Fruit fly (Drosophila melanogaster) whole organism, embryonic: ENCODE results near the gene CG43998.

ENCODE experiments used
- Blimp-1 ChIP-seq: fragments of 200-800 bp; sonication (Bioruptor generic); optimal IDR thresholded peaks from 3 replicates; lab custom pipeline; 2018; ENCODE audit warnings: missing biosample characterization, missing genetic modification characterization, mild to moderate bottlenecking, moderate library complexity, missing genetic modification reagents
- CG10654 ChIP-seq: fragments of 200-800 bp; sonication (Bioruptor generic); optimal IDR thresholded peaks from 2 replicates; lab custom pipeline; 2016; ENCODE audit warnings: missing biosample characterization, missing genetic modification characterization
- CG10979 ChIP-seq: fragments of 200-800 bp; sonication (Bioruptor generic); optimal IDR thresholded peaks from 2 replicates; lab custom pipeline; 2018; ENCODE audit warnings: missing biosample characterization, mild to moderate bottlenecking, missing genetic modification characterization, moderate library complexity
- CG11695 ChIP-seq: fragments of 200-800 bp; sonication (Bioruptor generic); IDR thresholded peaks from 3 replicates; pipeline ENCODE4 v1.3.6; 2022; ENCODE audit warnings: missing biosample characterization, missing genetic modification characterization
- CG12071 ChIP-seq: fragments of 200-800 bp; sonication (Bioruptor generic); optimal IDR thresholded peaks from 3 replicates; lab custom pipeline; 2018; ENCODE audit warnings: missing biosample characterization, mild to moderate bottlenecking, missing genetic modification characterization
- CG15269 ChIP-seq: fragments of 200-800 bp; sonication (Bioruptor generic); optimal IDR thresholded peaks from 2 replicates; lab custom pipeline; 2018; ENCODE audit warnings: missing biosample characterization, mild to moderate bottlenecking, missing genetic modification characterization, moderate library complexity
- CG1529 ChIP-seq: fragments of 200-800 bp; sonication (Bioruptor generic); optimal IDR thresholded peaks from 3 replicates; lab custom pipeline; 2018; ENCODE audit warnings: missing biosample characterization, missing genetic modification characterization
- CG17568 ChIP-seq: fragments of 200-800 bp; sonication (Bioruptor generic); optimal IDR thresholded peaks from 2 replicates; lab custom pipeline; 2018; ENCODE audit warnings: missing biosample characterization, mild to moderate bottlenecking, missing genetic modification characterization, moderate library complexity
- CG2202 ChIP-seq: fragments of 200-800 bp; sonication (Bioruptor generic); optimal IDR thresholded peaks from 2 replicates; lab custom pipeline; 2018; ENCODE audit warnings: missing biosample characterization, mild to moderate bottlenecking, missing genetic modification characterization
- CG3163 ChIP-seq: fragments of 200-800 bp; sonication (Bioruptor generic); optimal IDR thresholded peaks from 3 replicates; lab custom pipeline; 2016; ENCODE audit warnings: missing biosample characterization, missing genetic modification characterization
- CG34224 ChIP-seq: fragments of 200-800 bp; sonication (Bioruptor generic); IDR thresholded peaks from 3 replicates; pipeline ENCODE4 v1.3.6; 2022; ENCODE audit warnings: missing biosample characterization, missing genetic modification characterization; ENCODE audit not compliant: partially characterized antibody
- CG3995 ChIP-seq: fragments of 200-800 bp; sonication (Bioruptor generic); optimal IDR thresholded peaks from 3 replicates; lab custom pipeline; 2016; ENCODE audit warnings: missing biosample characterization, missing genetic modification characterization
- CG4282 ChIP-seq: fragments of 200-800 bp; sonication (Bioruptor generic); optimal IDR thresholded peaks from 2 replicates; lab custom pipeline; 2016; ENCODE audit warnings: missing biosample characterization, missing genetic modification characterization
- CG5245 ChIP-seq: fragments of 200-800 bp; sonication (Bioruptor generic); optimal IDR thresholded peaks from 3 replicates; lab custom pipeline; 2016; ENCODE audit warnings: missing biosample characterization, missing genetic modification characterization
- CG6272 ChIP-seq: fragments of 200-800 bp; sonication (Bioruptor generic); IDR thresholded peaks from 2 replicates; pipeline ENCODE4 v1.3.6; 2022; ENCODE audit warnings: missing biosample characterization, missing genetic modification characterization
- CG6791 ChIP-seq: fragments of 200-800 bp; sonication (Bioruptor generic); IDR thresholded peaks from 3 replicates; pipeline ENCODE4 v1.3.6; 2022; ENCODE audit warnings: missing biosample characterization, missing genetic modification characterization; ENCODE audit not compliant: partially characterized antibody
- CG7786 ChIP-seq: fragments of 200-800 bp; sonication (Bioruptor generic); optimal IDR thresholded peaks from 2 replicates; lab custom pipeline; 2016; ENCODE audit warnings: missing biosample characterization, missing genetic modification characterization
- CG8089 ChIP-seq: fragments of 200-800 bp; sonication (Bioruptor generic); optimal IDR thresholded peaks from 3 replicates; lab custom pipeline; 2016; ENCODE audit warnings: missing biosample characterization, missing genetic modification characterization
- CG8281 ChIP-seq: fragments of 200-800 bp; sonication (Bioruptor generic); optimal IDR thresholded peaks from 2 replicates; lab custom pipeline; 2018; ENCODE audit warnings: missing biosample characterization, mild to moderate bottlenecking, missing genetic modification characterization, moderate library complexity
- Dad ChIP-seq: fragments of 200-800 bp; sonication (Bioruptor generic); optimal IDR thresholded peaks from 3 replicates; lab custom pipeline; 2016; ENCODE audit warnings: missing biosample characterization, missing genetic modification characterization
- Deaf1 ChIP-seq: fragments of 200-800 bp; optimal IDR thresholded peaks from 3 replicates; lab custom pipeline; 2019; ENCODE audit warnings: missing biosample characterization, mild to moderate bottlenecking, missing genetic modification characterization, moderate library complexity
- HLH4C ChIP-seq: fragments of 200-800 bp; sonication (Bioruptor generic); IDR thresholded peaks from 3 replicates; pipeline ENCODE4 v1.3.6; 2022; ENCODE audit warnings: missing biosample characterization, missing genetic modification characterization; ENCODE audit not compliant: partially characterized antibody
- Hey ChIP-seq: fragments of 200-800 bp; sonication (Bioruptor generic); optimal IDR thresholded peaks from 3 replicates; lab custom pipeline; 2018; ENCODE audit warnings: missing biosample characterization, mild to moderate bottlenecking, missing genetic modification characterization
- HmgD ChIP-seq: fragments of 200-800 bp; sonication (Bioruptor generic); optimal IDR thresholded peaks from 3 replicates; lab custom pipeline; 2016; ENCODE audit warnings: missing biosample characterization, missing genetic modification characterization
- Hr39 ChIP-seq: fragments of >200 bp; optimal IDR thresholded peaks from 2 replicates; lab custom pipeline; 2017
- Lim3 ChIP-seq: fragments of 200-800 bp; sonication (Bioruptor generic); IDR thresholded peaks from 2 replicates; pipeline ENCODE4 v1.3.6; 2022; ENCODE audit warnings: missing biosample characterization, missing genetic modification characterization
- Mad ChIP-seq: fragments of 200-800 bp; sonication (Bioruptor generic); optimal IDR thresholded peaks from 2 replicates; lab custom pipeline; 2016; ENCODE audit warnings: missing biosample characterization, missing genetic modification characterization
- Optix ChIP-seq: fragments of 200-800 bp; sonication (Bioruptor generic); IDR thresholded peaks from 3 replicates; pipeline ENCODE4 v1.3.6; 2022; ENCODE audit warnings: missing biosample characterization, missing genetic modification characterization
- Rx ChIP-seq: fragments of 200-800 bp; sonication (Bioruptor generic); IDR thresholded peaks from 2 replicates; pipeline ENCODE4 v1.3.6; 2022; ENCODE audit warnings: missing biosample characterization, missing genetic modification characterization
- corto ChIP-seq: fragments of 200-800 bp; sonication (Bioruptor generic); optimal IDR thresholded peaks from 2 replicates; lab custom pipeline; 2016; ENCODE audit warnings: missing biosample characterization, mild to moderate bottlenecking, missing genetic modification characterization, moderate library complexity
- cwo ChIP-seq: fragments of 200-800 bp; sonication (Bioruptor generic); optimal IDR thresholded peaks from 3 replicates; lab custom pipeline; 2017; ENCODE audit warnings: missing biosample characterization, missing genetic modification characterization, mild to moderate bottlenecking, moderate library complexity, missing genetic modification reagents
- eyg ChIP-seq: fragments of 200-800 bp; sonication (Bioruptor generic); optimal IDR thresholded peaks from 3 replicates; lab custom pipeline; 2016; ENCODE audit warnings: missing biosample characterization, missing genetic modification characterization
- grau ChIP-seq: fragments of 200-800 bp; optimal IDR thresholded peaks from 3 replicates; lab custom pipeline; 2019; ENCODE audit warnings: missing biosample characterization, mild to moderate bottlenecking, missing genetic modification characterization, moderate library complexity
- grn ChIP-seq: fragments of 200-800 bp; sonication (Bioruptor generic); optimal IDR thresholded peaks from 3 replicates; lab custom pipeline; 2017; ENCODE audit warnings: missing biosample characterization, missing genetic modification characterization
- mirr ChIP-seq: fragments of 200-800 bp; sonication (Bioruptor generic); optimal IDR thresholded peaks from 3 replicates; lab custom pipeline; 2018; ENCODE audit warnings: missing biosample characterization, mild to moderate bottlenecking, missing genetic modification characterization
- mld ChIP-seq: fragments of 200-800 bp; sonication (Bioruptor generic); IDR thresholded peaks from 3 replicates; pipeline ENCODE4 v1.3.6; 2022; ENCODE audit warnings: missing biosample characterization, missing genetic modification characterization; ENCODE audit not compliant: partially characterized antibody
- nom ChIP-seq: fragments of 200-800 bp; sonication (Bioruptor generic); optimal IDR thresholded peaks from 2 replicates; lab custom pipeline; 2017; ENCODE audit warnings: missing biosample characterization, missing genetic modification characterization, mild to moderate bottlenecking, moderate library complexity, missing genetic modification reagents
- oc ChIP-seq: fragments of 200-800 bp; sonication (Bioruptor generic); optimal IDR thresholded peaks from 2 replicates; lab custom pipeline; 2018; ENCODE audit warnings: missing biosample characterization, mild to moderate bottlenecking, missing genetic modification characterization, moderate library complexity
- otp ChIP-seq: fragments of 200-800 bp; sonication (Bioruptor generic); IDR thresholded peaks from 3 replicates; pipeline ENCODE4, ENCODE4 v1.3.6; 2022; ENCODE audit warnings: missing biosample characterization, missing genetic modification characterization
- pfk ChIP-seq: fragments of 200-800 bp; sonication (Bioruptor generic); optimal IDR thresholded peaks from 2 replicates; lab custom pipeline; 2018; ENCODE audit warnings: missing biosample characterization, mild to moderate bottlenecking, missing genetic modification characterization, moderate library complexity
- phol ChIP-seq: fragments of 200-800 bp; sonication (Bioruptor generic); optimal IDR thresholded peaks from 3 replicates; lab custom pipeline; 2018; ENCODE audit warnings: missing biosample characterization, mild to moderate bottlenecking, missing genetic modification characterization, moderate library complexity
- pum ChIP-seq: fragments of 200-800 bp; sonication (Bioruptor generic); optimal IDR thresholded peaks from 2 replicates; lab custom pipeline; 2016; ENCODE audit warnings: missing biosample characterization, missing genetic modification characterization
- pzg ChIP-seq: fragments of 200-800 bp; sonication (Bioruptor generic); optimal IDR thresholded peaks from 3 replicates; lab custom pipeline; 2018; ENCODE audit warnings: missing biosample characterization, mild to moderate bottlenecking, missing genetic modification characterization, moderate library complexity
- tap ChIP-seq: fragments of 200-800 bp; optimal IDR thresholded peaks from 3 replicates; lab custom pipeline; 2019; ENCODE audit warnings: missing biosample characterization, mild to moderate bottlenecking, missing genetic modification characterization, moderate library complexity
- tin ChIP-seq: fragments of 200-800 bp; sonication (Bioruptor generic); optimal IDR thresholded peaks from 3 replicates; lab custom pipeline; 2016; ENCODE audit warnings: missing biosample characterization, missing genetic modification characterization
- tna ChIP-seq: fragments of 200-800 bp; sonication (Bioruptor generic); IDR thresholded peaks from 2 replicates; pipeline ENCODE4 v1.3.6; 2022; ENCODE audit warnings: missing biosample characterization, missing genetic modification characterization; ENCODE audit not compliant: partially characterized antibody
- zen2 ChIP-seq: fragments of 200-800 bp; sonication (Bioruptor generic); IDR thresholded peaks from 3 replicates; pipeline ENCODE4 v1.3.6; 2022; ENCODE audit warnings: missing biosample characterization, missing genetic modification characterization; ENCODE audit not compliant: partially characterized antibody
- zf30C ChIP-seq: fragments of 200-800 bp; sonication (Bioruptor generic); optimal IDR thresholded peaks from 3 replicates; lab custom pipeline; 2018; ENCODE audit warnings: missing biosample characterization, mild to moderate bottlenecking, missing genetic modification characterization

The CG43998 gene

dm6 chr3R:23921701-23922501 lies 6.9 kb downstream of the CG43998 start (continued):
- TF ChIP-seq tap (tag; lab: Kevin White, UChicago) (peak; percentile 39), Deaf1 (tag; lab: Kevin White, UChicago) (no peak), eyg (no peak), otp (GFP tag; lab: Robert Waterston, UW) (peak; percentile 49; the same call in 1 of the 3 replicates), CG8089 (GFP tag; lab: Kevin White, UChicago) (no peak), CG5245 (GFP tag; lab: Kevin White, UChicago) (no peak), CG4282 (no peak), CG15269 (tag; lab: Kevin White, UChicago) (peak; percentile 59), CG10979 (tag; lab: Kevin White, UChicago) (peak; percentile 27), mirr (peak; percentile 76), zen2 (GFP tag; lab: Robert Waterston, UW) (no peak), mld (no peak), tna (GFP tag; lab: Robert Waterston, UW) (no peak; the same call in 1 of the 2 replicates), CG3163 (GFP tag; lab: Kevin White, UChicago) (no peak), Blimp-1 (GFP tag; lab: Kevin White, UChicago) (peak; percentile 38), tin (GFP tag; lab: Kevin White, UChicago) (no peak), CG7786 (no peak), Rx (GFP tag; lab: Robert Waterston, UW) (peak; percentile 56; the same call in 1 of the 2 replicates), Hey (tag; lab: Kevin White, UChicago) (peak; percentile 56), pzg (GFP tag; lab: Kevin White, UChicago) (peak; percentile 12), oc (no peak), CG12071 (GFP tag; lab: Kevin White, UChicago) (peak; percentile 52), nom (GFP tag; lab: Kevin White, UChicago) (no peak), CG17568 (GFP tag; lab: Kevin White, UChicago) (peak; percentile 22), CG2202 (tag; lab: Kevin White, UChicago) (no peak), HmgD (peak; percentile 49), Dad (peak; percentile 30), CG1529 (GFP tag; lab: Kevin White, UChicago) (no peak), phol (peak; percentile 48), HLH4C (GFP tag; lab: Robert Waterston, UW) (no peak), pfk (peak; percentile 8), pum (GFP tag; lab: Kevin White, UChicago) (no peak), zf30C (GFP tag; lab: Kevin White, UChicago) (peak; percentile 34), grn (GFP tag; lab: Kevin White, UChicago) (peak; percentile 3), CG11695 (peak; percentile 54; the same call in 2 of the 3 replicates), Mad (GFP tag; lab: Kevin White, UChicago) (no peak), CG10654 (GFP tag; lab: Kevin White, UChicago) (no peak), grau (tag; lab: Kevin White, UChicago) (peak; percentile 49), CG3995 (GFP tag; lab: Kevin White, UChicago) (no peak), CG6791 (GFP tag; lab: Robert Waterston, UW) (no peak), corto (GFP tag; lab: Kevin White, UChicago) (no peak), CG34224 (GFP tag; lab: Robert Waterston, UW) (0 out of 3 replicates have a peak, but pooled peaks have one; percentile 6), CG8281 (tag; lab: Kevin White, UChicago) (peak; percentile 12), cwo (GFP tag; lab: Kevin White, UChicago) (peak; percentile 15), Lim3 (GFP tag; lab: Robert Waterston, UW) (no peak), CG6272 (GFP tag; lab: Robert Waterston, UW) (no peak), Optix (peak; percentile 30; the same call in 1 of the 3 replicates), Hr39 (lab: Kevin White, UChicago) (no peak)
